Worm (Caenorhabditis elegans): ENCODE data around the gene C27D8.3.

The C27D8.3 gene

DNA sequence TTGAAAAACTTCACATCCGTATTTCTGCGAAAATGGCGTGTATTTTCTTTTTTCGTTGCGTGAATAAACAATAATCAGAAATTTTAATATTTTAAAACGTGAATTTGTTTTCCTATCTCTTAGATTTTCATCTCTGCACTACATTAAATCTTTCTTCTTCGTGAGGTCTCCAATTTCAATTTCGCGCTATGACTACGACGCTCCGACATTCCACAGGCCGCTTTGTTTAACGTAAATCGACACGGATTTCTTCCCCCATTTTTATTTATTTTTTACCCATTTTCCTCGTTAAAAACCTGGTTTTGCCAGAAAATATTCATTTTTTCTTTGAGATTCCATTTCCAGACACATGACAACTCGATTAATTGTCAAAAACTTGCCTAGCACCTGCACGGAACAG, 13.1 kb upstream of the C27D8.3 start, which contains the start of the genes T23F6.3 and rbd-1:
T23F6.3 (minus strand) TSS at position 120 of the 400 bp plus-strand sequence.
rbd-1 (plus strand) TSS at position 346 of the 400 bp plus-strand sequence.
- TF ChIP-seq pqm-1 (tag; optimal IDR thresholded peaks at IDR 0.05) (peak; percentile 70), nhr-76 (tag; optimal IDR thresholded peaks at IDR 0.05) (no peak), daf-12 (tag; optimal IDR thresholded peaks at IDR 0.05) (no peak), fkh-10 (GFP tag; optimal IDR thresholded peaks at IDR 0.05) (no peak), ceh-28 (tag; optimal IDR thresholded peaks at IDR 0.05) (peak; percentile 73), elt-2 (tag; optimal IDR thresholded peaks at IDR 0.05) (peak; percentile 48), pha-4 (tag; optimal IDR thresholded peaks at IDR 0.05) (peak; percentile 95), egl-5 (tag; optimal IDR thresholded peaks at IDR 0.05) (peak; percentile 73), zag-1 (tag; optimal IDR thresholded peaks at IDR 0.05) (no peak), fkh-2 (tag; optimal IDR thresholded peaks at IDR 0.05) (no peak), nhr-77 (tag; optimal IDR thresholded peaks at IDR 0.05) (peak; percentile 64), nhr-25 (tag; optimal IDR thresholded peaks at IDR 0.05) (peak; percentile 71), skn-1 (tag; optimal IDR thresholded peaks at IDR 0.05) (peak; percentile 57), aly-2 (tag; optimal IDR thresholded peaks at IDR 0.05) (no peak), ceh-16 (tag; optimal IDR thresholded peaks at IDR 0.05) (no peak), mdl-1 (tag; optimal IDR thresholded peaks at IDR 0.05) (no peak), nhr-11 (tag; optimal IDR thresholded peaks at IDR 0.05) (peak; percentile 69), nhr-23 (tag; optimal IDR thresholded peaks at IDR 0.05) (peak; percentile 92), R02D3.7 (tag; optimal IDR thresholded peaks at IDR 0.05) (peak; percentile 99), fos-1 (tag; optimal IDR thresholded peaks at IDR 0.05) (no peak), ceh-82 (tag; optimal IDR thresholded peaks at IDR 0.05) (peak; percentile 82), tbx-2 (tag; optimal IDR thresholded peaks at IDR 0.05) (peak; percentile 55), lsy-12 (tag; optimal IDR thresholded peaks at IDR 0.05) (peak; percentile 57), lin-15B (tag; optimal IDR thresholded peaks at IDR 0.05) (peak; percentile 83), hmg-11 (tag; optimal IDR thresholded peaks at IDR 0.05) (peak; percentile 89), jun-1 (tag; optimal IDR thresholded peaks at IDR 0.05) (peak; percentile 54), nhr-43 (tag; optimal IDR thresholded peaks at IDR 0.05; ENCODE audit: poor library complexity, severe bottlenecking) (peak; percentile 86), elt-3 (tag; optimal IDR thresholded peaks at IDR 0.05) (no peak), eor-1 (tag; optimal IDR thresholded peaks at IDR 0.05) (no peak), nhr-67 (tag; optimal IDR thresholded peaks at IDR 0.05) (no peak), nhr-237 (tag; optimal IDR thresholded peaks at IDR 0.05) (no peak), lin-39 (tag; optimal IDR thresholded peaks at IDR 0.05) (peak; percentile 69), unc-39 (tag; optimal IDR thresholded peaks at IDR 0.05) (no peak), sea-2 (GFP tag; optimal IDR thresholded peaks at IDR 0.05) (no peak), elt-1 (tag; optimal IDR thresholded peaks at IDR 0.05) (no peak), snpc-4 (tag; optimal IDR thresholded peaks at IDR 0.05) (peak; percentile 75), nfya-1 (tag; optimal IDR thresholded peaks at IDR 0.05; ENCODE audit: insufficient read depth) (peak; percentile 84)

DNA sequence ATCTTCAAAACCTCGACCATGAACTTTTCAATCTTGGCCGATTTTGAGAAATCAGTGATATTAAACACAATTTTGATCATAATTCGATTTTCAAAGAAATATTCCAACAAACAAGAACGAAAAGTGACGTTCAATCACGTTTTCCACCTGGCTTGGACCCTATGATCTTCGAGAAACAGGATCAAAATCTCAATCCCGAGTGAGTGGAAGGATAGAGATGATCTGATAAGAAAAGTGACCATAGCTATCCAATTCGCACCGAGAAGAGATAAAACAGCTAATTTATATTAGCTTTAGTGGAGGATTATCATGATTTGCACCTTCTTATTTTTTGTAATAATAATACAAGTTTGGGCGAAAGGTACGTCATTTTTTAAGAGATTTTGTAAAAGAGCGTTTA, 9.6 kb upstream of the C27D8.3 start, which contains the start of gene T23F6.2:
T23F6.2 (plus strand) TSS at position 251 of the 400 bp plus-strand sequence.
- no peak for TF ChIP-seq ztf-11 (tag; optimal IDR thresholded peaks at IDR 0.05)
- TF ChIP-seq nhr-43 (tag; optimal IDR thresholded peaks at IDR 0.05; ENCODE audit: poor library complexity, severe bottlenecking): peak; percentile 53
- no peak for TF ChIP-seq zag-1 (tag; optimal IDR thresholded peaks at IDR 0.05)

DNA sequence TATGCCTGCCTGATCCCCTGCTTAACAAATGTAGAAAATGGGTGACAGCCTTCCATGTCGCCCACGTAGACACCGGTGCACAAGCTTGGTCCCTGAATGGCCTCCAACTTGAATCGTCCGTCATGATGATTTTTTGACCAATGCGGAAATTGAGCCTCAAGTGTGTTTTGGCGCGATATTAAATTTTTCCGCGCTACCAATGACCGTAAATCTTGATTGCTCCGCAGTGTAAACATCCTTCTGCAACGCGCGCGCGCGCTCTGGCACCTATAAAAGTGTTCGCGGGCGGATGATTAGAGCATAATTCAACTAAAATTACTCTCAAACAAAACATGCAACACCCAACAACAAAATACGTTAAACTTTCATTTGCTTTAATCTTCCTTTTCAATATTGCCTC, 8.1 kb upstream of the C27D8.3 start, which contains the start of gene idpp-7:
idpp-7 (plus strand) TSS at position 301 of the 400 bp plus-strand sequence.
- no peak for TF ChIP-seq ztf-11 (tag; optimal IDR thresholded peaks at IDR 0.05)
- no peak for TF ChIP-seq lsy-12 (tag; optimal IDR thresholded peaks at IDR 0.05)
- no peak for TF ChIP-seq unc-39 (tag; optimal IDR thresholded peaks at IDR 0.05)
- TF ChIP-seq zag-1 (tag; optimal IDR thresholded peaks at IDR 0.05): no peak
- no peak for TF ChIP-seq fos-1 (tag; optimal IDR thresholded peaks at IDR 0.05)
- no peak for TF ChIP-seq ceh-28 (tag; optimal IDR thresholded peaks at IDR 0.05)
- TF ChIP-seq nhr-76 (tag; optimal IDR thresholded peaks at IDR 0.05): no peak
- TF ChIP-seq elt-1 (tag; optimal IDR thresholded peaks at IDR 0.05): no peak
- no peak for TF ChIP-seq mdl-1 (tag; optimal IDR thresholded peaks at IDR 0.05)
- TF ChIP-seq tbx-2 (tag; optimal IDR thresholded peaks at IDR 0.05): no peak
- TF ChIP-seq lin-15B (tag; optimal IDR thresholded peaks at IDR 0.05): no peak
- no peak for TF ChIP-seq lin-39 (tag; optimal IDR thresholded peaks at IDR 0.05)
- TF ChIP-seq R02D3.7 (tag; optimal IDR thresholded peaks at IDR 0.05): no peak
- no peak for TF ChIP-seq pqm-1 (tag; optimal IDR thresholded peaks at IDR 0.05)
- TF ChIP-seq nhr-77 (tag; optimal IDR thresholded peaks at IDR 0.05): no peak
- no peak for TF ChIP-seq nhr-11 (tag; optimal IDR thresholded peaks at IDR 0.05)
- TF ChIP-seq fkh-10 (GFP tag; optimal IDR thresholded peaks at IDR 0.05): no peak
